Fruit fly (Drosophila melanogaster) whole organism, embryonic: ENCODE measurements around the gene CG6700.

Experiments used
- Atf3 ChIP-seq: fragments of 200-800 bp; sonication (Bioruptor generic); optimal IDR thresholded peaks from 3 replicates; lab custom pipeline; 2016; ENCODE audit warnings: missing biosample characterization, missing genetic modification characterization
- CG10321 ChIP-seq: fragments of 200-800 bp; sonication (Bioruptor generic); IDR thresholded peaks from 2 replicates; pipeline ENCODE4 v1.3.6; 2022; ENCODE audit warnings: missing biosample characterization, missing genetic modification characterization
- CG10979 ChIP-seq: fragments of 200-800 bp; sonication (Bioruptor generic); optimal IDR thresholded peaks from 2 replicates; lab custom pipeline; 2018; ENCODE audit warnings: missing biosample characterization, mild to moderate bottlenecking, missing genetic modification characterization, moderate library complexity
- CG11504 ChIP-seq: fragments of 200-800 bp; sonication (Bioruptor generic); optimal IDR thresholded peaks from 3 replicates; lab custom pipeline; 2019; ENCODE audit warnings: missing biosample characterization, mild to moderate bottlenecking, missing genetic modification characterization, moderate library complexity
- CG12155 ChIP-seq: fragments of 200-800 bp; sonication (Bioruptor generic); optimal IDR thresholded peaks from 3 replicates; lab custom pipeline; 2016; ENCODE audit warnings: missing biosample characterization, missing genetic modification characterization
- CG15269 ChIP-seq: fragments of 200-800 bp; sonication (Bioruptor generic); optimal IDR thresholded peaks from 2 replicates; lab custom pipeline; 2018; ENCODE audit warnings: missing biosample characterization, mild to moderate bottlenecking, missing genetic modification characterization, moderate library complexity
- CG15601 ChIP-seq: fragments of 200-800 bp; sonication (Bioruptor generic); optimal IDR thresholded peaks from 3 replicates; lab custom pipeline; 2019; ENCODE audit warnings: missing biosample characterization, mild to moderate bottlenecking, missing genetic modification characterization, moderate library complexity
- CG30403 ChIP-seq: fragments of 200-800 bp; sonication (Bioruptor generic); optimal IDR thresholded peaks from 3 replicates; lab custom pipeline; 2016; ENCODE audit warnings: missing biosample characterization, missing genetic modification characterization
- CG3065 ChIP-seq: fragments of 200-800 bp; sonication (Bioruptor generic); optimal IDR thresholded peaks from 2 replicates; lab custom pipeline; 2016; ENCODE audit warnings: missing biosample characterization, missing genetic modification characterization
- CG31224 ChIP-seq: fragments of 200-800 bp; sonication (Bioruptor generic); IDR thresholded peaks from 2 replicates; pipeline ENCODE4 v1.3.6; 2022; ENCODE audit warnings: missing biosample characterization, missing genetic modification characterization
- CG3281 ChIP-seq: fragments of 200-800 bp; sonication (Bioruptor generic); optimal IDR thresholded peaks from 3 replicates; lab custom pipeline; 2017; ENCODE audit warnings: missing biosample characterization, mild to moderate bottlenecking, missing genetic modification characterization
- CG34422 ChIP-seq: fragments of 200-800 bp; sonication (Bioruptor generic); IDR thresholded peaks from 3 replicates; pipeline ENCODE4 v1.3.6; 2022; ENCODE audit warnings: missing biosample characterization, missing genetic modification characterization
- CG3995 ChIP-seq: fragments of 200-800 bp; sonication (Bioruptor generic); optimal IDR thresholded peaks from 3 replicates; lab custom pipeline; 2016; ENCODE audit warnings: missing biosample characterization, missing genetic modification characterization
- CG4617 ChIP-seq: fragments of 200-800 bp; sonication (Bioruptor generic); optimal IDR thresholded peaks from 3 replicates; lab custom pipeline; 2016; ENCODE audit warnings: missing biosample characterization, missing genetic modification characterization, borderline replicate concordance
- CG6272 ChIP-seq: fragments of 200-800 bp; sonication (Bioruptor generic); IDR thresholded peaks from 2 replicates; pipeline ENCODE4 v1.3.6; 2022; ENCODE audit warnings: missing biosample characterization, missing genetic modification characterization
- CG6689 ChIP-seq: fragments of 200-800 bp; sonication (Bioruptor generic); IDR thresholded peaks from 2 replicates; pipeline ENCODE4 v1.3.6; 2022; ENCODE audit warnings: missing biosample characterization, missing genetic modification characterization
- CG6765 ChIP-seq: fragments of 200-800 bp; sonication (Bioruptor generic); optimal IDR thresholded peaks from 3 replicates; lab custom pipeline; 2017; ENCODE audit warnings: missing biosample characterization, mild to moderate bottlenecking, missing genetic modification characterization
- CG7357 ChIP-seq: fragments of 200-800 bp; sonication (Bioruptor generic); IDR thresholded peaks from 3 replicates; pipeline ENCODE4 v1.3.6; 2022; ENCODE audit warnings: missing biosample characterization, missing genetic modification characterization
- CG9609 ChIP-seq: fragments of 200-800 bp; sonication (Bioruptor generic); optimal IDR thresholded peaks from 3 replicates; lab custom pipeline; 2016; ENCODE audit warnings: missing biosample characterization, missing genetic modification characterization
- CG9932 ChIP-seq: fragments of 200-800 bp; sonication (Bioruptor generic); IDR thresholded peaks from 2 replicates; pipeline ENCODE4 v1.3.6; 2022; ENCODE audit warnings: missing biosample characterization, missing genetic modification characterization
- Fer3 ChIP-seq: fragments of 200-800 bp; sonication (Bioruptor generic); optimal IDR thresholded peaks from 2 replicates; lab custom pipeline; 2018; ENCODE audit warnings: missing biosample characterization, mild to moderate bottlenecking, missing genetic modification characterization, moderate library complexity
- GATAe ChIP-seq: fragments of 200-800 bp; sonication (Bioruptor generic); conservative IDR thresholded peaks from 2 replicates; pipeline ENCODE4 v1.3.6; 2022; ENCODE audit warnings: missing biosample characterization, missing genetic modification characterization
- Jarid2 ChIP-seq: fragments of 200-800 bp; sonication (Bioruptor generic); optimal IDR thresholded peaks from 3 replicates; lab custom pipeline; 2017; ENCODE audit warnings: mild to moderate bottlenecking, missing biosample characterization, missing genetic modification reagents, missing genetic modification characterization
- Lhr ChIP-seq: fragments of 200-800 bp; sonication (Bioruptor generic); optimal IDR thresholded peaks from 3 replicates; lab custom pipeline; 2017; ENCODE audit warnings: mild to moderate bottlenecking, missing biosample characterization, missing genetic modification reagents, missing genetic modification characterization
- Max ChIP-seq: fragments of 200-800 bp; sonication (Bioruptor generic); optimal IDR thresholded peaks from 2 replicates; lab custom pipeline; 2016; ENCODE audit warnings: missing biosample characterization, mild to moderate bottlenecking, missing genetic modification characterization
- Med ChIP-seq: fragments of 200-800 bp; sonication (Bioruptor generic); peaks from one replicate; lab custom pipeline; 2016; ENCODE audit warnings: missing biosample characterization, missing genetic modification characterization, mild to moderate bottlenecking, inconsistent platforms, moderate library complexity
- NFAT ChIP-seq: fragments of 200-800 bp; sonication (Bioruptor generic); IDR thresholded peaks from 2 replicates; pipeline ENCODE4 v1.3.6; 2022; ENCODE audit warnings: missing biosample characterization, missing genetic modification characterization
- Ptx1 ChIP-seq: fragments of 200-800 bp; sonication (Bioruptor generic); IDR thresholded peaks from 2 replicates; pipeline ENCODE4 v1.3.6; 2022; ENCODE audit warnings: missing biosample characterization, missing genetic modification characterization
- Rx ChIP-seq: fragments of 200-800 bp; sonication (Bioruptor generic); IDR thresholded peaks from 2 replicates; pipeline ENCODE4 v1.3.6; 2022; ENCODE audit warnings: missing biosample characterization, missing genetic modification characterization
- Sin3A ChIP-seq: fragments of >200 bp; optimal IDR thresholded peaks from 2 replicates; lab custom pipeline; 2018
- Six4 ChIP-seq: fragments of 200-800 bp; sonication (Bioruptor generic); optimal IDR thresholded peaks from 2 replicates; lab custom pipeline; 2016; ENCODE audit warnings: missing biosample characterization, missing genetic modification characterization
- TFAM ChIP-seq: fragments of 200-800 bp; sonication (Bioruptor generic); optimal IDR thresholded peaks from 2 replicates; lab custom pipeline; 2017; ENCODE audit warnings: missing biosample characterization, missing genetic modification characterization, inconsistent platforms
- Xbp1 ChIP-seq: fragments of 200-800 bp; sonication (Bioruptor generic); optimal IDR thresholded peaks from 3 replicates; lab custom pipeline; 2016; ENCODE audit warnings: missing biosample characterization, mild to moderate bottlenecking, missing genetic modification characterization
- YL-1 ChIP-seq: fragments of 200-800 bp; sonication (Bioruptor generic); optimal IDR thresholded peaks from 3 replicates; lab custom pipeline; 2017; ENCODE audit warnings: missing biosample characterization, mild to moderate bottlenecking, missing genetic modification characterization
- az2 ChIP-seq: fragments of 200-800 bp; sonication (Bioruptor generic); optimal IDR thresholded peaks from 3 replicates; lab custom pipeline; 2016; ENCODE audit warnings: missing biosample characterization, missing genetic modification characterization
- ftz-f1 ChIP-seq: fragments of 200-800 bp; sonication (Bioruptor generic); optimal IDR thresholded peaks from 2 replicates; lab custom pipeline; 2016; ENCODE audit warnings: missing biosample characterization, missing genetic modification characterization
- ind ChIP-seq: fragments of 200-800 bp; sonication (Bioruptor generic); optimal IDR thresholded peaks from 3 replicates; lab custom pipeline; 2016; ENCODE audit warnings: missing biosample characterization, missing genetic modification characterization
- kah ChIP-seq: fragments of 200-800 bp; sonication (Bioruptor generic); optimal IDR thresholded peaks from 2 replicates; lab custom pipeline; 2018; ENCODE audit warnings: missing biosample characterization, mild to moderate bottlenecking, missing genetic modification characterization
- lbe ChIP-seq: fragments of 200-800 bp; sonication (Bioruptor generic); optimal IDR thresholded peaks from 2 replicates; lab custom pipeline; 2016; ENCODE audit warnings: missing biosample characterization, mild to moderate bottlenecking, missing genetic modification characterization
- maf-S ChIP-seq: fragments of 200-800 bp; sonication (Bioruptor generic); optimal IDR thresholded peaks from 2 replicates; lab custom pipeline; 2016; ENCODE audit warnings: missing biosample characterization, missing genetic modification characterization
- odd ChIP-seq: fragments of 200-800 bp; sonication (Bioruptor generic); optimal IDR thresholded peaks from 2 replicates; lab custom pipeline; 2017; ENCODE audit warnings: missing biosample characterization, mild to moderate bottlenecking, missing genetic modification characterization
- pan ChIP-seq, 4 experiments: fragments of >200 bp in 3 of 4; fragments of 200-800 bp in 1 of 4; sonication (Bioruptor generic) in 1 of 4; optimal IDR thresholded peaks in 3 of 4; IDR thresholded peaks in 1 of 4; 2 replicates each; pipeline versions ENCODE4 v1.3.6 to Lab custom; 2017 to 2022; ENCODE audit warnings: missing biosample characterization in 2 of 4, missing genetic modification characterization in 2 of 4, mixed read lengths in 1 of 4
- sd ChIP-seq: fragments of 200-800 bp; sonication (Bioruptor generic); optimal IDR thresholded peaks from 3 replicates; lab custom pipeline; 2018; ENCODE audit warnings: missing biosample characterization, mild to moderate bottlenecking, missing genetic modification characterization, moderate library complexity
- sens ChIP-seq: fragments of 200-800 bp; sonication (Bioruptor generic); peaks from one replicate; lab custom pipeline; 2016; ENCODE audit warnings: missing biosample characterization, missing genetic modification characterization
- sim ChIP-seq: fragments of 200-800 bp; sonication (Bioruptor generic); IDR thresholded peaks from 2 replicates; pipeline ENCODE4 v1.3.6; 2022; ENCODE audit warnings: missing biosample characterization, missing genetic modification characterization
- wdn ChIP-seq: fragments of 200-800 bp; sonication (Bioruptor generic); IDR thresholded peaks from 2 replicates; pipeline ENCODE4 v1.3.6; 2022; ENCODE audit warnings: missing biosample characterization, missing genetic modification characterization
- z ChIP-seq: fragments of 200-800 bp; sonication (Bioruptor generic); IDR thresholded peaks from 3 replicates; pipeline ENCODE4 v1.3.6; 2022; ENCODE audit warnings: missing biosample characterization, missing genetic modification characterization

Gene CG6700

dm6 chr2L:10801951-10802780 lies 40.2 kb downstream of the CG6700 start:
- TF ChIP-seq Sin3A (lab: Kevin White, UChicago) (no peak), CG15269 (tag; lab: Kevin White, UChicago) (no peak), CG11504 (peak; percentile 39), pan (optimal IDR thresholded peaks at IDR 0.05; lab: Kevin White, UChicago) (no peak), pan (GFP tag; optimal IDR thresholded peaks at IDR 0.05 in 1 of 2, IDR thresholded peaks at IDR 0.05 in 1 of 2) (no peak), CG31224 (GFP tag; lab: Robert Waterston, UW) (no peak), TFAM (GFP tag; lab: Kevin White, UChicago) (no peak), CG3065 (no peak), CG12155 (GFP tag; lab: Kevin White, UChicago) (no peak), CG7357 (no peak), GATAe (no peak), CG3281 (GFP tag; lab: Kevin White, UChicago) (no peak), sd (peak; percentile 96), az2 (GFP tag; lab: Kevin White, UChicago) (no peak), ftz-f1 (GFP tag; lab: Kevin White, UChicago) (no peak), CG30403 (GFP tag; lab: Kevin White, UChicago) (no peak), CG34422 (0 out of 3 replicates have a peak, but pooled peaks have one; percentile 16), z (GFP tag; lab: Robert Waterston, UW) (peak; percentile 35; the same call in 1 of the 3 replicates)

DNA sequence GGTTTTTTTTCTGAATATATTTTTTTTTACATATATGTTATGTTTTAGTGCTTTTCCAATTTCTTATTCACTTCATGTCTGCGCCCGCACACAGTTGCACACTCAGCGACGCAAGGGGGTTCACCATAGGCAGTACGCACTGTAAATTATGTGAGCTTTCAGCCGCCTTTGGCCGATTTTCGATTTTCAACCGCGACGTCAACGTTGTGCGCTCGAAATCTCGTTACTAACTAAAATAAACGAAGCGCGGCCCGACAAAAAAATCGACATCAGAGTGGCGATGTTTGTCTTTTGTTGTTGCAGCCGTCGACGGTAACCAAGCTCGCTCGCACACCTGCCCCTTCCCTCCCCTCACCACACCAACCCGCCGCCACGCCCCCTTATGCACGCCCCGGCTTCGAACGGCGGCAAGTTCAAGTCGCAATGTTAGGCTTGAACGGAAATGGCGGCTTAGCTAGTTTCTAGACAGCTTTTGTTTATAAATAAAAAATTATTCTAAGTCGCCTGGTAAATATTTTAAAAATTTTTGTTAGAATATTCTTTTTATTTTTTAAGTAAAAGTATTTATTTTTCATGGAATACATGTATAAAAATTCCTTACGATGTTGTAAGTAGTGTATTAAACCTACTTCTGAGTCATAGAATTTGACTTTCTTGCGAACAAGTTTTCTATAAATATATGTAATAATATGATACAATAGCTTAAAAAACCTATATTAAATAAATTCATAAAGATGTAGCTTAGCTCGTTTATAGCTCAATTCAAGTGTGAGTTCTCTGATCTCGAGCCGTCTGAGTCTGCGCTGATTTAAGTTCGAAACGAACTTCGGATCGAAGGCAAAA lies 41.3 kb downstream of the CG6700 start, which contains the start of gene CG31869:
Gene CG31869, minus strand, starts transcription at position 233 of the 843 bp plus-strand sequence.
- no peak for TF ChIP-seq YL-1 (GFP tag; lab: Kevin White, UChicago)
- TF ChIP-seq kah (GFP tag; lab: Kevin White, UChicago): no peak
- no peak for TF ChIP-seq CG6765
- no peak for TF ChIP-seq lbe (GFP tag; lab: Kevin White, UChicago)
- TF ChIP-seq wdn (GFP tag; lab: Robert Waterston, UW): 0 out of 2 replicates have a peak, but pooled peaks have one; percentile 35
- no peak for TF ChIP-seq sim
- no peak for TF ChIP-seq Lhr
- TF ChIP-seq odd (GFP tag; lab: Kevin White, UChicago): no peak
- peak; percentile 52 for TF ChIP-seq CG9932
- TF ChIP-seq Ptx1 (GFP tag; lab: Robert Waterston, UW): peak; percentile 53
- TF ChIP-seq CG3995 (GFP tag; lab: Kevin White, UChicago): no peak
- no peak for TF ChIP-seq CG10321 (GFP tag; lab: Robert Waterston, UW)
- TF ChIP-seq CG15601 (tag; lab: Kevin White, UChicago): no peak
- TF ChIP-seq NFAT: peak; percentile 38; the same call in 1 of the 2 replicates
- peak; percentile 44 for TF ChIP-seq Xbp1 (GFP tag; lab: Kevin White, UChicago)
- peak; percentile 3 for TF ChIP-seq ind (GFP tag; lab: Kevin White, UChicago)
- no peak for TF ChIP-seq CG9609 (GFP tag; lab: Kevin White, UChicago)
- 0 out of 2 replicates have a peak, but pooled peaks have one; percentile 10 for TF ChIP-seq Rx (GFP tag; lab: Robert Waterston, UW)
- peak; percentile 79 for TF ChIP-seq Jarid2 (GFP tag; lab: Kevin White, UChicago)
- no peak for TF ChIP-seq Atf3
- no peak for TF ChIP-seq CG6272 (GFP tag; lab: Robert Waterston, UW)
- TF ChIP-seq Fer3 (tag; lab: Kevin White, UChicago): no peak
- peak; percentile 7 for TF ChIP-seq CG3065
- TF ChIP-seq CG4617 (GFP tag; lab: Kevin White, UChicago): no peak
- no peak for TF ChIP-seq CG10979
- 0 out of 3 replicates have a peak, but pooled peaks have one; percentile 10 for TF ChIP-seq CG34422
- no peak for TF ChIP-seq Max (GFP tag; lab: Kevin White, UChicago)
- no peak for TF ChIP-seq Six4 (GFP tag; lab: Kevin White, UChicago)
- peak; percentile 83 for TF ChIP-seq Med (GFP tag; lab: Kevin White, UChicago)
- no peak for TF ChIP-seq CG6689
- TF ChIP-seq sens (GFP tag; lab: Kevin White, UChicago): peak; percentile 73
- TF ChIP-seq maf-S (GFP tag; lab: Kevin White, UChicago): no peak
